Worm (Caenorhabditis elegans): ENCODE results near the gene ceeh-2.

DNA sequence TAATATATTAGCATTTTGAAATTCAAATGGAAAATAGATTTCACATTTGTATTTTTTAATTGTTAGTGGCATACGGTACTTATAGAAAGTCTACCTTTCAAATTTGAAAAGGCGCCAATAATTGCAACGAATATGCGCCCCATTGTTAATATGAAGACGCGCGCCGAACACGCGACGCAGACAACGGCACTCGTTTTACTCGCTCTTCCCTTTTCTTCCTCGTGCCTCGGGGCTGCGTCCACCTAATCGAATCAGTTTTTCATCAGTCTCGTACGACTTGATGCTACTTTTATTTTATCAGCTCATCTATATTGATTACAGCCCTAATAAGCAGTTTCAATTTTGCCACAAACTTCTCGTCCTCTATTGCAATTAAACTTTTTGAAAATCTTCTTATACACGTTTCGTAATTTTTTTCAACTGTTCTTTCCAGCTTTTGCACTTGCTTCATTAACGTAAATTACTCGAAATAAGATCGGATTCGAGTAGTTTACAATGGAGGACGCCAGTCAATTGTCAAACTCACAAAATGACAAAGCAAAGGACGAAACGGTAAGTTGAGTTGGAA is 4.2 kb upstream of the ceeh-2 start, which contains the start of gene cash-1:
- TF ChIP-seq R02D3.7 (tag; optimal IDR thresholded peaks at IDR 0.05) (no peak), ceh-9 (tag; optimal IDR thresholded peaks at IDR 0.05) (no peak), snpc-4 (tag; optimal IDR thresholded peaks at IDR 0.05) (peak; percentile 66), elt-2 (tag; optimal IDR thresholded peaks at IDR 0.05) (peak; percentile 77), ama-1 (optimal IDR thresholded peaks at IDR 0.05) (no peak), eor-1 (tag; optimal IDR thresholded peaks at IDR 0.05) (no peak), nfya-1 (tag; optimal IDR thresholded peaks at IDR 0.05; ENCODE audit: insufficient read depth) (peak; percentile 74), nhr-28 (tag; optimal IDR thresholded peaks at IDR 0.05) (no peak), nhr-76 (tag; optimal IDR thresholded peaks at IDR 0.05) (no peak), zag-1 (tag; optimal IDR thresholded peaks at IDR 0.05) (no peak), hmg-11 (tag; optimal IDR thresholded peaks at IDR 0.05) (no peak)
